Worm (Caenorhabditis elegans) whole organism, late embryonic: ENCODE results near the gene glt-1.

ENCODE experiments used
- C38D4.7 ChIP-seq: fragments of 200-800 bp; sonication (Bioruptor generic); optimal IDR thresholded peaks from 2 replicates; lab custom pipeline; 2018; ENCODE audit warnings: mild to moderate bottlenecking, missing genetic modification characterization, moderate library complexity, missing compliant biosample characterization
- K09A11.1 ChIP-seq: sonication (generic microtip); optimal IDR thresholded peaks from 2 replicates; lab custom pipeline; 2017; ENCODE audit warnings: antibody characterized with exemption, mild to moderate bottlenecking, missing genetic modification characterization, missing compliant biosample characterization; ENCODE audit not compliant: insufficient read depth
- ama-1 ChIP-seq: fragments of 150-350 bp; optimal IDR thresholded peaks from 2 replicates; lab custom pipeline; 2014
- ceh-14 ChIP-seq: sonication (generic microtip); optimal IDR thresholded peaks from 2 replicates; lab custom pipeline; 2016; ENCODE audit warnings: missing genotype, missing genetic modification characterization, missing compliant biosample characterization
- ceh-18 ChIP-seq: sonication (generic microtip); optimal IDR thresholded peaks from 2 replicates; lab custom pipeline; 2016; ENCODE audit warnings: missing genetic modification characterization, missing compliant biosample characterization
- ceh-24 ChIP-seq: sonication (generic microtip); optimal IDR thresholded peaks from 2 replicates; lab custom pipeline; 2016; ENCODE audit warnings: mild to moderate bottlenecking, missing genetic modification characterization, missing compliant biosample characterization
- ceh-30 ChIP-seq: fragments of 150-350 bp; optimal IDR thresholded peaks from 2 replicates; lab custom pipeline; 2014; ENCODE audit warnings: missing biosample characterization, missing genetic modification characterization
- ceh-34 ChIP-seq: sonication (generic microtip); optimal IDR thresholded peaks from 2 replicates; lab custom pipeline; 2016; ENCODE audit warnings: mild to moderate bottlenecking, missing genetic modification characterization, missing compliant biosample characterization
- ceh-45 ChIP-seq: fragments of 200-800 bp; sonication (Bioruptor generic); IDR thresholded peaks from 2 replicates; pipeline ENCODE4 v1.3.6; 2022; ENCODE audit warnings: missing genetic modification reagents, missing genetic modification characterization, missing compliant biosample characterization
- che-1 ChIP-seq: sonication (generic microtip); optimal IDR thresholded peaks from 2 replicates; lab custom pipeline; 2016; ENCODE audit warnings: mild to moderate bottlenecking, missing genetic modification characterization, missing compliant biosample characterization
- dmd-4 ChIP-seq: sonication (generic microtip); optimal IDR thresholded peaks from 2 replicates; lab custom pipeline; 2016; ENCODE audit warnings: borderline replicate concordance, missing genetic modification characterization, missing compliant biosample characterization
- elt-2 ChIP-seq: sonication (generic microtip); optimal IDR thresholded peaks from 2 replicates; lab custom pipeline; 2016; ENCODE audit warnings: missing genetic modification reagents, missing genetic modification characterization, missing compliant biosample characterization
- elt-4 ChIP-seq: sonication (generic microtip); optimal IDR thresholded peaks from 2 replicates; lab custom pipeline; 2016; ENCODE audit warnings: missing genetic modification characterization, missing compliant biosample characterization
- ets-4 ChIP-seq: sonication (generic microtip); optimal IDR thresholded peaks from 2 replicates; lab custom pipeline; 2016; ENCODE audit warnings: missing genetic modification characterization, missing compliant biosample characterization
- eyg-1 ChIP-seq: sonication (generic microtip); optimal IDR thresholded peaks from 2 replicates; lab custom pipeline; 2016; ENCODE audit warnings: missing genotype, missing genetic modification characterization, missing compliant biosample characterization
- fkh-10 ChIP-seq: fragments of 150-350 bp; optimal IDR thresholded peaks from 2 replicates; lab custom pipeline; 2014; ENCODE audit warnings: missing biosample characterization, missing genetic modification reagents, missing genetic modification characterization
- gmeb-2 ChIP-seq: sonication (generic microtip); optimal IDR thresholded peaks from 2 replicates; lab custom pipeline; 2016; ENCODE audit warnings: missing genetic modification characterization, inconsistent platforms, missing compliant biosample characterization
- hlh-30 ChIP-seq: sonication (generic microtip); optimal IDR thresholded peaks from 2 replicates; lab custom pipeline; 2017; ENCODE audit warnings: antibody characterized with exemption, missing genetic modification characterization, missing compliant biosample characterization; ENCODE audit not compliant: insufficient read depth
- madf-2 ChIP-seq: sonication (generic microtip); optimal IDR thresholded peaks from 2 replicates; lab custom pipeline; 2017; ENCODE audit warnings: missing genetic modification characterization, missing compliant biosample characterization
- nhr-11 ChIP-seq: fragments of 150-350 bp; optimal IDR thresholded peaks from 2 replicates; lab custom pipeline; 2014; ENCODE audit warnings: missing biosample characterization, missing genetic modification characterization
- nhr-232 ChIP-seq: sonication (generic microtip); optimal IDR thresholded peaks from 2 replicates; lab custom pipeline; 2016; ENCODE audit warnings: missing genetic modification characterization, missing compliant biosample characterization
- npax-4 ChIP-seq: sonication (generic microtip); optimal IDR thresholded peaks from 2 replicates; lab custom pipeline; 2016; ENCODE audit warnings: missing genetic modification characterization, missing compliant biosample characterization
- odd-2 ChIP-seq: sonication (generic microtip); optimal IDR thresholded peaks from 2 replicates; lab custom pipeline; 2017; ENCODE audit warnings: antibody characterized with exemption, mild to moderate bottlenecking, missing genetic modification characterization, missing compliant biosample characterization
- pat-9 ChIP-seq: fragments of 200-800 bp; sonication (Bioruptor generic); optimal IDR thresholded peaks from 2 replicates; lab custom pipeline; 2018; ENCODE audit warnings: mild to moderate bottlenecking, missing genetic modification characterization, moderate library complexity, missing compliant biosample characterization
- pax-1 ChIP-seq: fragments of 150-350 bp; optimal IDR thresholded peaks from 2 replicates; lab custom pipeline; 2014; ENCODE audit warnings: missing biosample characterization, missing genetic modification characterization
- pha-2 ChIP-seq: sonication (generic microtip); optimal IDR thresholded peaks from 2 replicates; lab custom pipeline; 2017; ENCODE audit warnings: mild to moderate bottlenecking, missing genetic modification characterization, missing compliant biosample characterization
- pha-4 ChIP-seq: fragments of 150-350 bp; optimal IDR thresholded peaks from 2 replicates; lab custom pipeline; 2018; ENCODE audit warnings: missing biosample characterization, missing genetic modification reagents, missing genetic modification characterization
- pros-1 ChIP-seq: fragments of 150-350 bp; optimal IDR thresholded peaks from 2 replicates; lab custom pipeline; 2014; ENCODE audit warnings: missing biosample characterization, missing genetic modification reagents, missing genetic modification characterization
- ref-2 ChIP-seq: sonication (generic microtip); optimal IDR thresholded peaks from 2 replicates; lab custom pipeline; 2016; ENCODE audit warnings: missing genetic modification characterization, missing compliant biosample characterization
- rnt-1 ChIP-seq: sonication (generic microtip); optimal IDR thresholded peaks from 2 replicates; lab custom pipeline; 2016; ENCODE audit warnings: missing genetic modification characterization, missing compliant biosample characterization
- sdc-2 ChIP-seq: sonication (generic microtip); optimal IDR thresholded peaks from 2 replicates; lab custom pipeline; 2016; ENCODE audit warnings: missing genotype, missing genetic modification characterization, missing compliant biosample characterization
- sox-4 ChIP-seq: sonication (generic microtip); optimal IDR thresholded peaks from 2 replicates; lab custom pipeline; 2017; ENCODE audit warnings: mild to moderate bottlenecking, missing genetic modification characterization, inconsistent platforms, missing compliant biosample characterization
- syd-9 ChIP-seq: sonication (generic microtip); optimal IDR thresholded peaks from 2 replicates; lab custom pipeline; 2016; ENCODE audit warnings: mild to moderate bottlenecking, missing genetic modification characterization, moderate library complexity, missing compliant biosample characterization
- tbx-7 ChIP-seq: sonication (generic microtip); optimal IDR thresholded peaks from 2 replicates; lab custom pipeline; 2016; ENCODE audit warnings: missing genotype, missing genetic modification characterization, missing compliant biosample characterization
- unc-42 ChIP-seq: sonication (generic microtip); optimal IDR thresholded peaks from 2 replicates; lab custom pipeline; 2016; ENCODE audit warnings: missing genotype, missing genetic modification characterization, missing compliant biosample characterization
- unc-55 ChIP-seq: sonication (generic microtip); optimal IDR thresholded peaks from 2 replicates; lab custom pipeline; 2017; ENCODE audit warnings: missing biosample characterization, missing genetic modification reagents, missing genetic modification characterization
- unc-86 ChIP-seq: sonication (generic microtip); optimal IDR thresholded peaks from 2 replicates; lab custom pipeline; 2016; ENCODE audit warnings: missing genetic modification characterization, missing compliant biosample characterization
- ztf-16 ChIP-seq: sonication (generic microtip); optimal IDR thresholded peaks from 2 replicates; lab custom pipeline; 2017; ENCODE audit warnings: missing genetic modification characterization, missing compliant biosample characterization

Gene glt-1

DNA sequence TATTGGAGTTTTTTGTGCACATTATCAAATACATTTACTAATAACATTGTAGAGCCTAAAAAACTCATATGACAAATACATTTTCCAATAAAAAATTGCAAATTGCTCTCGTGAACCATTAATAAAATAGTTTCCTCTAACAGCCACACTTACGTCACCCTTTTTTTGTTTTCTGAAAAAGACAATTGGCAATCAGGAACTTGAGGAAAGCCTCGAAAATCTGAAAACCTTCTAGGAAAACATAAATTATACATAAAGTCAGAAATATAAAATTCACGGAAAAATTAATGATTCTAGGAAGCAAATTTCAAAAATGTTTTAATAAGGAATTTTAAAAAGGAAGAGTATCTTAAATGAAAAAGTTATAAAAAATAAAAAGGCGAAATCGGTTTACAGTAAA lies 21.3 kb downstream of the glt-1 start:
- no peak for TF ChIP-seq eyg-1
- TF ChIP-seq sox-4 (tag; lab: Kevin White, UChicago), result no peak
- TF ChIP-seq unc-86 (tag; lab: Kevin White, UChicago), result no peak
- TF ChIP-seq nhr-11 (tag; lab: Kevin White, UChicago), result no peak
- no peak for TF ChIP-seq ama-1 (lab: Kevin White, UChicago)
- TF ChIP-seq pha-4 (tag; lab: Kevin White, UChicago), result no peak
- TF ChIP-seq K09A11.1 (tag; lab: Kevin White, UChicago), result no peak
- TF ChIP-seq rnt-1, result no peak
- TF ChIP-seq pax-1 (tag; lab: Kevin White, UChicago), result no peak
- no peak for TF ChIP-seq unc-42
- TF ChIP-seq ceh-34, result no peak
- no peak for TF ChIP-seq madf-2 (tag; lab: Kevin White, UChicago)
- TF ChIP-seq ceh-30 (tag; lab: Kevin White, UChicago), result no peak
- no peak for TF ChIP-seq ceh-24
- TF ChIP-seq ztf-16 (tag; lab: Kevin White, UChicago), result no peak
- no peak for TF ChIP-seq elt-4
- TF ChIP-seq pha-2 (tag; lab: Kevin White, UChicago), result no peak
- TF ChIP-seq ref-2 (tag; lab: Kevin White, UChicago), result no peak
- TF ChIP-seq, all 69 proteins: peak for 0

DNA sequence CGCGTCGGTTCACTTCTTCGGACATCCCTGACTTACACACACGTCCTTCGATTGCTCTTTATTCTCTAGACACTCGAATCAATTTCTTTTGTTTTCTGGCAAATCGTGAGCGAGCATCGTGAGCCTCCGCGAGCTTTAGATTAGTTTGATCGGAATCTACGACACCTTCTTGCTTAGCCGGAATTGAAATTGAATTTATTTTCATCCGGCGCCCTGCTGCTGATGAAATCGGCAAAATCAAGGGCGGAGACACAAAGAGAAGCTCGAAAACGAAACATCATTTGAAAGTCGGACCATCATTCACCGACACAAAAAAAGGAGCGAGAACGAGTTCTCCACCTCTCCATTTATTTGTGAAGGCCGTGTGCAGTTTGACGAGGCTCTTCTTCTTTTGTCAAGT lies 22.7 kb downstream of the glt-1 start, which contains the start of gene npr-16:
Gene npr-16, plus strand, starts transcription at position 301 of the 400 bp plus-strand sequence.
- TF ChIP-seq pros-1 (tag; lab: Kevin White, UChicago) (no peak), ceh-30 (tag; lab: Kevin White, UChicago) (no peak), ceh-34 (no peak), ceh-45 (GFP tag; lab: Robert Waterston, UW) (no peak), ceh-18 (tag; lab: Kevin White, UChicago) (no peak), hlh-30 (no peak), nhr-232 (tag; lab: Kevin White, UChicago) (no peak), C38D4.7 (GFP tag; lab: Kevin White, UChicago) (no peak), pat-9 (tag; lab: Kevin White, UChicago) (no peak), odd-2 (tag; lab: Kevin White, UChicago) (no peak), nhr-11 (tag; lab: Kevin White, UChicago) (no peak), elt-4 (no peak), gmeb-2 (tag; lab: Kevin White, UChicago) (no peak), che-1 (no peak), syd-9 (tag; lab: Kevin White, UChicago) (no peak), pax-1 (tag; lab: Kevin White, UChicago) (no peak), sdc-2 (tag; lab: Kevin White, UChicago) (no peak), npax-4 (tag; lab: Kevin White, UChicago) (no peak), ceh-24 (no peak), ztf-16 (tag; lab: Kevin White, UChicago) (no peak)

DNA sequence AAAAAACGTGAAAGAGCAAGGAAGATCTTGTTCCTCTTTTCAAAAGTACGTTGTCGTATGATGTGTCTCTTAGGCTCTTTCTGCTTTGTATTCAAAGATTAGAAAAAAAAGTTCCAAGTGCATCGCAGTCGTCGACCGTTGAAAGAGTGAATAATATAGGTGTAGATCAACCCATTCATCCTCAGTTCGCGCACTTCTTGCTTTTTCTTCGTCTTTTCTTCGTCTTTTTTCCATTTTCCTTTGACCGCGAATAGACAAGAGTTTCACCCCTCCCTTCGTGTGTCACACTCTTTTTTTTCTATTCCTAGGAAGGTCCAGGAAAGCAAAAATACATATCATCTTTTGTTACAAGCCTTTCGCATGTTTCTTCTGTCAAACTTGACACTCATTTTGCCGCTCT lies 30.9 kb downstream of the glt-1 start:
- TF ChIP-seq hlh-30 (no peak), ceh-30 (tag; lab: Kevin White, UChicago) (no peak), ets-4 (tag; lab: Kevin White, UChicago) (no peak), C38D4.7 (GFP tag; lab: Kevin White, UChicago) (no peak), elt-2 (tag; lab: Kevin White, UChicago) (no peak), odd-2 (tag; lab: Kevin White, UChicago) (no peak), tbx-7 (tag; lab: Kevin White, UChicago) (no peak), unc-55 (no peak), fkh-10 (GFP tag; lab: Kevin White, UChicago) (no peak), ceh-14 (tag; lab: Kevin White, UChicago) (no peak), che-1 (no peak), unc-86 (tag; lab: Kevin White, UChicago) (no peak), rnt-1 (no peak), dmd-4 (no peak)
